Fruit fly (Drosophila melanogaster) whole organism, prepupa: ENCODE results near the gene CG4374.

Source experiments
- CG10631 ChIP-seq: fragments of 200-800 bp; sonication (Bioruptor generic); optimal IDR thresholded peaks from 2 replicates; lab custom pipeline; 2016; ENCODE audit warnings: missing biosample characterization, missing genetic modification characterization
- CG10669 ChIP-seq: fragments of 200-800 bp; sonication (Bioruptor generic); optimal IDR thresholded peaks from 3 replicates; lab custom pipeline; 2018; ENCODE audit warnings: missing biosample characterization, mild to moderate bottlenecking, missing genetic modification characterization, moderate library complexity
- CG11294 ChIP-seq: fragments of 200-800 bp; sonication (Bioruptor generic); IDR thresholded peaks from 2 replicates; pipeline ENCODE4 v1.3.6; 2022; ENCODE audit warnings: missing biosample characterization, missing genetic modification characterization
- CG11762 ChIP-seq: fragments of 200-800 bp; sonication (Bioruptor generic); optimal IDR thresholded peaks from 3 replicates; lab custom pipeline; 2016; ENCODE audit warnings: missing biosample characterization, missing genetic modification characterization; ENCODE audit not compliant: insufficient read depth
- CG15336 ChIP-seq: fragments of 200-800 bp; sonication (Bioruptor generic); IDR thresholded peaks from 2 replicates; pipeline ENCODE4 v1.3.6; 2022; ENCODE audit warnings: missing biosample characterization, missing genetic modification characterization
- CG1621 ChIP-seq: fragments of 200-800 bp; sonication (Bioruptor generic); optimal IDR thresholded peaks from 3 replicates; lab custom pipeline; 2018; ENCODE audit warnings: missing biosample characterization, mild to moderate bottlenecking, missing genetic modification characterization
- CG16779 ChIP-seq: fragments of 200-800 bp; sonication (Bioruptor generic); optimal IDR thresholded peaks from 3 replicates; lab custom pipeline; 2017; ENCODE audit warnings: missing biosample characterization, mild to moderate bottlenecking, missing genetic modification characterization
- CG3032 ChIP-seq: fragments of 200-800 bp; optimal IDR thresholded peaks from 2 replicates; lab custom pipeline; 2019; ENCODE audit warnings: missing biosample characterization, mild to moderate bottlenecking, missing genetic modification characterization, moderate library complexity
- CG31627 ChIP-seq: fragments of 200-800 bp; sonication (Bioruptor generic); optimal IDR thresholded peaks from 3 replicates; lab custom pipeline; 2016; ENCODE audit warnings: missing biosample characterization, missing genetic modification characterization
- CG32006 ChIP-seq: fragments of 200-800 bp; sonication (Bioruptor generic); optimal IDR thresholded peaks from 3 replicates; lab custom pipeline; 2017; ENCODE audit warnings: missing biosample characterization, mild to moderate bottlenecking, missing genetic modification characterization
- CG34406 ChIP-seq: fragments of 200-800 bp; sonication (Bioruptor generic); optimal IDR thresholded peaks from 3 replicates; lab custom pipeline; 2016; ENCODE audit warnings: missing biosample characterization, missing genetic modification characterization
- CG3919 ChIP-seq: fragments of 200-800 bp; sonication (Bioruptor generic); optimal IDR thresholded peaks from 3 replicates; lab custom pipeline; 2016; ENCODE audit warnings: missing biosample characterization, missing genetic modification characterization
- CG4318 ChIP-seq: fragments of 200-800 bp; sonication (Bioruptor generic); optimal IDR thresholded peaks from 3 replicates; lab custom pipeline; 2017; ENCODE audit warnings: missing biosample characterization, mild to moderate bottlenecking, missing genetic modification characterization
- CG6163 ChIP-seq: fragments of 200-800 bp; sonication (Bioruptor generic); IDR thresholded peaks from 3 replicates; pipeline ENCODE4 v1.3.6; 2022; ENCODE audit warnings: missing biosample characterization, missing genetic modification characterization
- CG6276 ChIP-seq: fragments of 200-800 bp; sonication (Bioruptor generic); optimal IDR thresholded peaks from 2 replicates; lab custom pipeline; 2017; ENCODE audit warnings: missing biosample characterization, mild to moderate bottlenecking, missing genetic modification characterization
- CG6792 ChIP-seq: fragments of 200-800 bp; sonication (Bioruptor generic); optimal IDR thresholded peaks from 3 replicates; lab custom pipeline; 2016; ENCODE audit warnings: missing biosample characterization, missing genetic modification characterization
- CG6808 ChIP-seq: fragments of 200-800 bp; sonication (Bioruptor generic); optimal IDR thresholded peaks from 3 replicates; lab custom pipeline; 2017; ENCODE audit warnings: missing biosample characterization, missing genetic modification characterization, mild to moderate bottlenecking, moderate library complexity, missing genetic modification reagents
- CG8119 ChIP-seq: fragments of 200-800 bp; sonication (Bioruptor generic); IDR thresholded peaks from 3 replicates; pipeline ENCODE4 v1.3.6; 2022; ENCODE audit warnings: missing biosample characterization, missing genetic modification characterization
- CG8632 ChIP-seq: fragments of 200-800 bp; sonication (Bioruptor generic); optimal IDR thresholded peaks from 3 replicates; lab custom pipeline; 2016; ENCODE audit warnings: missing biosample characterization, missing genetic modification characterization
- CG9139 ChIP-seq: fragments of 200-800 bp; sonication (Bioruptor generic); optimal IDR thresholded peaks from 3 replicates; lab custom pipeline; 2017; ENCODE audit warnings: missing biosample characterization, mild to moderate bottlenecking, missing genetic modification characterization
- Eip75B ChIP-seq: fragments of 200-800 bp; sonication (Bioruptor generic); optimal IDR thresholded peaks from 3 replicates; lab custom pipeline; 2016; ENCODE audit warnings: missing biosample characterization, missing genetic modification characterization
- Eip78C ChIP-seq: fragments of 200-800 bp; sonication (Bioruptor generic); peaks from one replicate; lab custom pipeline; 2016; ENCODE audit warnings: missing biosample characterization, missing genetic modification characterization
- Ets21C ChIP-seq: fragments of 200-800 bp; sonication (Bioruptor generic); optimal IDR thresholded peaks from 3 replicates; lab custom pipeline; 2016; ENCODE audit warnings: missing biosample characterization, missing genetic modification characterization
- Ets96B ChIP-seq: fragments of 200-800 bp; optimal IDR thresholded peaks from 2 replicates; lab custom pipeline; 2019; ENCODE audit warnings: missing biosample characterization, mild to moderate bottlenecking, missing genetic modification characterization, moderate library complexity
- Hr4 ChIP-seq: fragments of 200-800 bp; sonication (Bioruptor generic); optimal IDR thresholded peaks from 3 replicates; lab custom pipeline; 2016; ENCODE audit warnings: missing biosample characterization, missing genetic modification characterization
- Lpt ChIP-seq: fragments of 200-800 bp; sonication (Bioruptor generic); optimal IDR thresholded peaks from 3 replicates; lab custom pipeline; 2016; ENCODE audit warnings: missing biosample characterization, missing genetic modification characterization
- Met ChIP-seq: fragments of 200-800 bp; sonication (Bioruptor generic); optimal IDR thresholded peaks from 3 replicates; lab custom pipeline; 2016; ENCODE audit warnings: missing biosample characterization, missing genetic modification characterization
- OdsH ChIP-seq: fragments of 200-800 bp; sonication (Bioruptor generic); optimal IDR thresholded peaks from 3 replicates; lab custom pipeline; 2016; ENCODE audit warnings: missing biosample characterization, missing genetic modification characterization
- Sox14 ChIP-seq: fragments of 200-800 bp; sonication (Bioruptor generic); optimal IDR thresholded peaks from 3 replicates; lab custom pipeline; 2016; ENCODE audit warnings: missing biosample characterization, missing genetic modification characterization
- achi ChIP-seq: fragments of 200-800 bp; sonication (Bioruptor generic); optimal IDR thresholded peaks from 3 replicates; lab custom pipeline; 2016; ENCODE audit warnings: missing biosample characterization, missing genetic modification characterization
- acj6 ChIP-seq: fragments of 200-800 bp; sonication (Bioruptor generic); optimal IDR thresholded peaks from 3 replicates; lab custom pipeline; 2016; ENCODE audit warnings: missing biosample characterization, missing genetic modification characterization
- dac ChIP-seq: fragments of 200-800 bp; sonication (Bioruptor generic); optimal IDR thresholded peaks from 2 replicates; lab custom pipeline; 2017; ENCODE audit warnings: missing biosample characterization, mild to moderate bottlenecking, missing genetic modification characterization
- dsx ChIP-seq: fragments of 200-800 bp; optimal IDR thresholded peaks from 3 replicates; lab custom pipeline; 2019; ENCODE audit warnings: missing biosample characterization, mild to moderate bottlenecking, missing genetic modification characterization, moderate library complexity; ENCODE audit not compliant: poor library complexity, severe bottlenecking
- eg ChIP-seq: fragments of 200-800 bp; sonication (Bioruptor generic); IDR thresholded peaks from 3 replicates; pipeline ENCODE4 v1.3.6; 2022; ENCODE audit warnings: missing biosample characterization, missing genetic modification characterization
- esn ChIP-seq: fragments of 200-800 bp; sonication (Bioruptor generic); optimal IDR thresholded peaks from 2 replicates; lab custom pipeline; 2016; ENCODE audit warnings: missing biosample characterization, mild to moderate bottlenecking, missing genetic modification characterization, moderate library complexity
- fd85E ChIP-seq: fragments of 200-800 bp; sonication (Bioruptor generic); optimal IDR thresholded peaks from 3 replicates; lab custom pipeline; 2016; ENCODE audit warnings: missing biosample characterization, missing genetic modification characterization
- lz ChIP-seq: fragments of 200-800 bp; sonication (Bioruptor generic); optimal IDR thresholded peaks from 3 replicates; lab custom pipeline; 2016; ENCODE audit warnings: missing biosample characterization, missing genetic modification characterization
- net ChIP-seq: fragments of 200-800 bp; sonication (Bioruptor generic); optimal IDR thresholded peaks from 3 replicates; lab custom pipeline; 2016; ENCODE audit warnings: missing biosample characterization, missing genetic modification characterization
- pdm3 ChIP-seq: fragments of 200-800 bp; sonication (Bioruptor generic); optimal IDR thresholded peaks from 3 replicates; lab custom pipeline; 2016; ENCODE audit warnings: missing biosample characterization, missing genetic modification characterization
- salr ChIP-seq, 2 experiments: fragments of 200-800 bp; sonication (Bioruptor generic); optimal IDR thresholded peaks; 3 replicates each; lab custom pipeline; 2016 to 2018; ENCODE audit warnings: missing biosample characterization in 2 of 2, missing genetic modification characterization in 2 of 2, mild to moderate bottlenecking in 1 of 2
- svp ChIP-seq: fragments of 200-800 bp; sonication (Bioruptor generic); peaks from one replicate; lab custom pipeline; 2016; ENCODE audit warnings: missing biosample characterization, missing genetic modification characterization
- topi ChIP-seq: fragments of 200-800 bp; sonication (Bioruptor generic); optimal IDR thresholded peaks from 3 replicates; lab custom pipeline; 2016; ENCODE audit warnings: missing biosample characterization, missing genetic modification characterization
- vri ChIP-seq: fragments of 200-800 bp; sonication (Bioruptor generic); optimal IDR thresholded peaks from 3 replicates; lab custom pipeline; 2016; ENCODE audit warnings: missing biosample characterization, mild to moderate bottlenecking, missing genetic modification characterization

CG4374 gene

DNA sequence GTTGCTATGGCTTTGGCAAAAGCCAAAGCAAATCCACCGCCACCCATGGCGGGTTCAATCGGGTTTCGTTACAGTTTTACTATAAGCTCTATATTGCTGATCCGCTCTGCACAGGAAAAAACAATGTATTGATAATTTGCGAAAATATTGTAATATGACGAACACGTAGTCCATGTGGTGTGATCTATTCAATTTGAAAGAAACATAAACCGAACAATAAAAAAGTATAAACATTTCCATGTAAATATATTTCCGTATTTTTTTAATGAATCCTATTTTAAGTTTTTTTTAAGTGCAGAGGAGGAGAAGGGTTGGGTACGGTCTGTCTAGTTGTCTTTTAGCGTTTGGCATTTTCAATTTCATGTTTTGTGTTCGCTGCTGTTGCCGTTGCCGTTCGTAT lies 78.6 kb downstream of the CG4374 start (continued):
- no peak for TF ChIP-seq CG11294 (GFP tag; lab: Robert Waterston, UW)
- peak; percentile 48; the same call in 1 of the 3 replicates for TF ChIP-seq eg (GFP tag; lab: Robert Waterston, UW)
- TF ChIP-seq Eip75B (GFP tag; lab: Kevin White, UChicago): no peak
- peak; percentile 62; the same call in 2 of the 3 replicates for TF ChIP-seq CG8119
- no peak for TF ChIP-seq CG6808 (GFP tag; lab: Kevin White, UChicago)
- TF ChIP-seq Eip78C (GFP tag; lab: Kevin White, UChicago): peak; percentile 55
- TF ChIP-seq Ets21C (GFP tag; lab: Kevin White, UChicago): no peak
- TF ChIP-seq acj6 (GFP tag; lab: Kevin White, UChicago): no peak
- TF ChIP-seq CG34406 (GFP tag; lab: Kevin White, UChicago): no peak
- no peak for TF ChIP-seq CG31627 (GFP tag; lab: Kevin White, UChicago)

DNA sequence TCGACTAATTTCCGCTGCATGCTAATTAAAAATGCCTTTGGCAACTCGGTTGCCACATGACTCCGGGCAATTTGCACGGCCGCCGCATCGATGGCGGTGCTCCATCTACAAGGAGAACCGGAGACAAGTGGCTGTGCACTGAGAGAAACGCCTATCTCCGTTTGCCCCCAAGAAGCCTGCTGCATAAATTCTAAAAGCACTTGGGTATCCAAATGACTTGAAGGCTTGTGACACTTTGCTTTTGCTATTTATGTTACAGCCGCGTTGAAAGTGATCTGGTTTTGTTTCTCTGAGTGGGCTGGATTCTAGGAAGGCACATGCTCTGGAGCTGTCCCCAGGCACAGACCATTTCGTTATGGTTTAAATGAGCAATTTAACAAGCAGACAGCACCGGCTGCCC lies 79.8 kb downstream of the CG4374 start:
- TF ChIP-seq Lpt (GFP tag; lab: Kevin White, UChicago): peak; percentile 39
- TF ChIP-seq CG3919 (GFP tag; lab: Kevin White, UChicago): peak; percentile 62
- no peak for TF ChIP-seq Hr4 (GFP tag; lab: Kevin White, UChicago)
- TF ChIP-seq CG8632 (GFP tag; lab: Kevin White, UChicago): no peak
- no peak for TF ChIP-seq Met (GFP tag; lab: Kevin White, UChicago)
- TF ChIP-seq dsx: no peak
- TF ChIP-seq acj6 (GFP tag; lab: Kevin White, UChicago): peak; percentile 41
- TF ChIP-seq CG8119: 0 out of 3 replicates have a peak, but pooled peaks have one; percentile 41
- peak; percentile 20 for TF ChIP-seq CG4318 (GFP tag; lab: Kevin White, UChicago)
- no peak for TF ChIP-seq lz (GFP tag; lab: Kevin White, UChicago)
- peak; percentile 23 for TF ChIP-seq Eip75B (GFP tag; lab: Kevin White, UChicago)
- peak; percentile 70; the same call in 2 of the 3 replicates for TF ChIP-seq eg (GFP tag; lab: Robert Waterston, UW)
- TF ChIP-seq fd85E (GFP tag; lab: Kevin White, UChicago): no peak
- peak; percentile 10 for TF ChIP-seq CG3032
- TF ChIP-seq achi (GFP tag; lab: Kevin White, UChicago): peak; percentile 14
- no peak for TF ChIP-seq vri
- TF ChIP-seq CG16779 (tag; lab: Kevin White, UChicago): no peak
- TF ChIP-seq CG31627 (GFP tag; lab: Kevin White, UChicago): no peak
- peak; percentile 18 for TF ChIP-seq CG10669 (GFP tag; lab: Kevin White, UChicago)
- peak; percentile 56 for TF ChIP-seq CG10631 (GFP tag; lab: Kevin White, UChicago)
- peak; percentile 32 for TF ChIP-seq Sox14 (GFP tag; lab: Kevin White, UChicago)
- TF ChIP-seq CG1621: peak; percentile 9
- peak; percentile 46 for TF ChIP-seq dac (GFP tag; lab: Kevin White, UChicago)
- no peak for TF ChIP-seq esn (GFP tag; lab: Kevin White, UChicago)
- TF ChIP-seq svp: no peak
- TF ChIP-seq CG11762 (GFP tag; lab: Kevin White, UChicago): no peak
- TF ChIP-seq salr (GFP tag; optimal IDR thresholded peaks at IDR 0.05; lab: Kevin White, UChicago): peak in 1 of 2 experiments; percentile 52
- no peak for TF ChIP-seq Ets21C (GFP tag; lab: Kevin White, UChicago)
- no peak for TF ChIP-seq CG6276 (GFP tag; lab: Kevin White, UChicago)
- peak; percentile 19 for TF ChIP-seq pdm3 (GFP tag; lab: Kevin White, UChicago)
- no peak for TF ChIP-seq CG6792 (GFP tag; lab: Kevin White, UChicago)
- no peak for TF ChIP-seq CG9139 (GFP tag; lab: Kevin White, UChicago)
- peak; percentile 80 for TF ChIP-seq Eip78C (GFP tag; lab: Kevin White, UChicago)
- peak; percentile 75 for TF ChIP-seq CG6163 (GFP tag; lab: Robert Waterston, UW)
- TF ChIP-seq CG32006 (GFP tag; lab: Kevin White, UChicago): peak; percentile 60
- peak; percentile 39; the same call in 1 of the 2 replicates for TF ChIP-seq CG15336 (GFP tag; lab: Robert Waterston, UW)
- TF ChIP-seq OdsH (GFP tag; lab: Kevin White, UChicago): peak; percentile 18
- TF ChIP-seq CG11294 (GFP tag; lab: Robert Waterston, UW): 0 out of 2 replicates have a peak, but pooled peaks have one; percentile 23
- no peak for TF ChIP-seq CG6808 (GFP tag; lab: Kevin White, UChicago)
- TF ChIP-seq Ets96B (tag; lab: Kevin White, UChicago): peak; percentile 12
- TF ChIP-seq topi (GFP tag; lab: Kevin White, UChicago): no peak
- peak; percentile 1 for TF ChIP-seq net (GFP tag; lab: Kevin White, UChicago)
